Worm (Caenorhabditis elegans): ENCODE data around the gene T08E11.1.
"Not testable (repeated sequence)": the region's sequence is repeated elsewhere in the genome, so short reads cannot be mapped to it uniquely, and the experiment has no call there.

T08E11.1 gene

DNA sequence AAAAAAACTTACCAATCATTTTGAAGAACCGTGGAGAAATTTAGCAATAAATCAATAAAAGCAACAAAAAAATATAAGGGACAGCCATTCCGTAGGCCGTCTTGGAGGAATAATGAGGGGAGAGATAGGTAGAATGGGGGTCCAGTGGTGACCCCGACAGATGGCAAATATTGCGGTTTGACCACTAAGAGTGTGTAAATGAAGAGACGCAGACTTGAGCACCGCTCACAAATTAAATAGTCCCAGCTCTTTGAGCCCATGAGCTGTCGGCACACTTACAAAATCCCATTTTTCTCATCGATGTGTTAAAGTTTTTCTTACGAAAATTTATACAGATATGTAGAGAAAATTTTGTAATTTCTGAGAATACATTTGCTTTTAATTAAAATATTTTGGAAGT is 15.5 kb upstream of the T08E11.1 start, which contains the start of gene fbxa-3:
TSS of gene fbxa-3 (minus strand) at position 101 of the 400 bp plus-strand sequence.
- TF ChIP-seq ama-1 (optimal IDR thresholded peaks at IDR 0.05) (no peak), ceh-36 (tag; optimal IDR thresholded peaks at IDR 0.05) (no peak)

DNA sequence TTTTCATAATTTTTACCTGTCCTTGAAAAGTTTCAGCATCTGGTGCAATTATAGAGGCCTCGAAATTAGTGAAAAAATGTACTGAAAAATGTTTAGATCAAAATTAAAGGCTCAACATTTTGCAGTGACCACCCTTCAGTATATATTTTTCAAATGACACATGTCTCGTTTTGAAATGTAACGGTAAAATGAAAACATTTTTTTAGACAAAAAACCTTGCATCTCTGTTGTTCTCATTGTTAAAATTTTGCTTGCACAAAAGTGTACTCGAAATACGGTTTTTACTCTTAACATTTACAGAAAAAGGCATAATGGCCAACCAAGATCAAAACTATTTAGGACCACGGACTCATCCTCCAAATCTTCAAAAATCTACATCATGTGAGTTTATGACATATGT is 12.0 kb upstream of the T08E11.1 start, which contains the start of gene math-41:
TSS of gene math-41 (plus strand) at position 301 of the 400 bp plus-strand sequence.
- not testable (repeated sequence) for TF ChIP-seq sea-1 (GFP tag; conservative IDR thresholded peaks at IDR 0.05); ceh-36 (tag; optimal IDR thresholded peaks at IDR 0.05); ceh-13 (GFP tag; optimal IDR thresholded peaks at IDR 0.05)

DNA sequence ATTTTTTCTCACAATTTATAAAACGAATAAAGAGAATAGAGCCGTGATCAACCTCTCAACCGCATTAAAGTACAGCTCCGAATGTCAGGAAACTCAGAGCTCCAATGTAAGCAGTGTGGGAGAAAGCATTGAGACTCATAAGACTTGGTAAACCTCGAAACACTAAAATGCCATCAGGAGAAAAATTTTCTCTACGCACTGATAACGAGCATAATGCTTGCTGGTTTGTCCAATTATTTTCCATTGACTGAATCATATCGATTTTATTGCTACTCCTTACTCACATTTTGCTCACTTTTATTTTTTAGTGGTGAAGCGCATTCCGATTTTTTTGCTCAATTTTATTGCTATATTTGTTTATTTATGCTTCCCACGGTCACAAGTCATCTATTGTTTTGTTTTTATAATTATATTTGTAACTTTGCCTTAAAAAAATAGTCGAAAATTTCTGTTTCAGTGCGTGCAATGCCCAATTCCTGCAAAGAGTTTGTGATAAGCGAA is 6.1 kb upstream of the T08E11.1 start, which contains the start of gene math-40:
TSS of gene math-40 (plus strand) at position 451 of the 501 bp plus-strand sequence.
- TF ChIP-seq tra-4 (tag; optimal IDR thresholded peaks at IDR 0.05) (no peak), hmbx-1 (tag; optimal IDR thresholded peaks at IDR 0.05) (no peak), flt-1 (GFP tag; IDR thresholded peaks at IDR 0.05) (no peak), pes-1 (GFP tag; IDR thresholded peaks at IDR 0.05) (no peak)

DNA sequence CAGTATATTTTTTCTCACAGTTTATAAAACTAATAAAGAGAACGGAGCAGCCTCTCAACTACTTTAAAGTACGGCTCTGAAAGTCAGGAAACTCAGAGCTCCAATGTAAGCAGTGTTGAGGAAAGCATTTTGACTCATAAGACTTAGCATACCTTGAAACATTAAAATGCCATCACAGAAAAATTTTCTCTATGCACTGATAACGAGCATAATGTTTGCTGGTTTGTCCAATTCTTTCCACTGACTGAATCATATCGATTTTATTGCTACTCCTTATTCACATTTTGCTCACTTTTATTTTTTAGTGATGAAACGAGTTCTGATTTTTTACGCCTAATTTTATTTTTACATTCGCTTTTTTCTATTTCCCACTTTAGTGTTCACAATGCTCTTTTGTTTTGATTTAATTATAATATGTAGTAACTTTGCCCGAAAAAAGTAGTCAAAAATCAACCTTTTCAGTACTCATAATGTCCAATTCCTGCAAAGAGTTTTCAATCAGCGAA is 4.4 kb upstream of the T08E11.1 start, which contains the start of gene math-39:
TSS of gene math-39 (plus strand) at position 456 of the 506 bp plus-strand sequence.
- no peak for TF ChIP-seq aly-1 (tag; optimal IDR thresholded peaks at IDR 0.05)
- no peak for TF ChIP-seq ceh-36 (tag; optimal IDR thresholded peaks at IDR 0.05)
- TF ChIP-seq ama-1 (optimal IDR thresholded peaks at IDR 0.05), result no peak
- no peak for TF ChIP-seq F13C5.2 (tag; optimal IDR thresholded peaks at IDR 0.05)
- no peak for TF ChIP-seq tbx-11 (GFP tag; IDR thresholded peaks at IDR 0.05)
- no peak for TF ChIP-seq pes-1 (GFP tag; IDR thresholded peaks at IDR 0.05)
- no peak for TF ChIP-seq ets-7 (tag; optimal IDR thresholded peaks at IDR 0.05)
- no peak for TF ChIP-seq sea-1 (GFP tag; conservative IDR thresholded peaks at IDR 0.05)
- no peak for TF ChIP-seq hmg-4 (GFP tag; optimal IDR thresholded peaks at IDR 0.05)

DNA sequence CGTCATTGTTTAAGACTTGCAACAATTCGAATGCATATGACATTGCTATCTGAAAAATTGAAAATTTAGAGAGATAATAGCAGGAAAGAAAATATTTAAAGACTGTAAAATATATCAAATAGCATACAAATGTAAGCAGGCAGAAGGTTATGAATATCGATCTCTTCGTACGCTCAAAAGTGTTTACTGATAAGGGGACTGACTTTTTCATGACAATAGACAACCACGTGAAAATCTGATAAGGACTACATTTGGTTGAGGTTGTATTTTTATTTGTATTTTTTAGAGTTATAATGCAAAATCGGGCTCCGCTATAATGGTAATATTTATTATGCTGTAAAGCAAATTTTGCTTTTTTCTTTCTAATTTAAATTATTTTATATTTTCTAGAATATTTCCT is 6.6 kb downstream of the T08E11.1 start, which contains the start of the genes C52E2.5 and C52E2.4:
TSS of gene C52E2.5 (minus strand) at position 43 of the 400 bp plus-strand sequence.
TSS of gene C52E2.4 (plus strand) at position 252 of the 400 bp plus-strand sequence.
- TF ChIP-seq ama-1 (optimal IDR thresholded peaks at IDR 0.05), result no peak
- TF ChIP-seq tbx-11 (GFP tag; IDR thresholded peaks at IDR 0.05), result no peak
- TF ChIP-seq hmbx-1 (tag; optimal IDR thresholded peaks at IDR 0.05), result no peak
- no peak for TF ChIP-seq flt-1 (GFP tag; IDR thresholded peaks at IDR 0.05)
- no peak for TF ChIP-seq scrt-1 (GFP tag; IDR thresholded peaks at IDR 0.05)
- no peak for TF ChIP-seq hnd-1 (tag; optimal IDR thresholded peaks at IDR 0.05)
- TF ChIP-seq tbx-37 (GFP tag; conservative IDR thresholded peaks at IDR 0.05), result no peak
- TF ChIP-seq pes-1 (GFP tag; IDR thresholded peaks at IDR 0.05), result no peak

DNA sequence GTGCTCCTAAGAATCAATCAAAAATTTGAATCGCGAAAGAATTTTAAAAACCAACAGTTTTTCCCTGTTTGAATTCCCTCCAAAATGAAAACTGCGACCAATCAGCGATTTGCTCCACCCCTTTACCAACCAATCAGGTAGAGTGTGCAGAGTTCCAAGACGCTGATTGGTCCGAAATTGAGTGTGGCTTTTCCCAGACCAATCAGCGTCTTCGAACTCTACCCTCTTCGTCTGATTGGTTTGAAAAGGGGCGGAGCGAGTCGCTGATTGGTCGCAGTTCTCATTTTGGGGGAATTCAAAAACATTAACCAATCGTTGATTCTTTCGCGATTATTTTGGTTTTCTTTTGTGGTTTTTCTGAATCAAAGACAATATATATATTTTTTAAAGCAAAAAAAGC is 8.2 kb downstream of the T08E11.1 start:
- TF ChIP-seq ceh-13 (GFP tag; optimal IDR thresholded peaks at IDR 0.05), result no peak
- TF ChIP-seq tbx-37 (GFP tag; conservative IDR thresholded peaks at IDR 0.05), result no peak
- TF ChIP-seq F13C5.2 (tag; optimal IDR thresholded peaks at IDR 0.05), result no peak

DNA sequence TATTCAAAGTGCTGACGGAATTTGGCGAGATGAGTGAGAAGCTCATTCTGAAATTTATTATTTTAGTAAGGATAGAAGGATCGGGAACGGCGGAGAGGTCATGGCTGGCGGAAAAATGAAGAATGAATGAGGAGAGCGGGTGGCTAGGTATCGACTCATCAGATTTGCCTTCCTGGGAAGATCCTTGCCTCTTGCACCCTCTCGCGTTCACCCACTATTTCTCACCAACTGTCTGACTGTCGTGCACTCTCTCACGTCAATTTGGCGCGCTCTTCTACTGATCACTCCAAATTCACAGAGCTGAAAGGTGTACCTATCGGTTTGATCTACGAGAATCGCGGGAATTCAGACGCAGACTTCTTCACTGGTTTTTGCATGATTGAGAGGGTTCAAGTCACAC is 11.8 kb downstream of the T08E11.1 start, which contains the start of gene fbxb-97:
TSS of gene fbxb-97 (minus strand) at position 53 of the 400 bp plus-strand sequence.
- TF ChIP-seq tbx-37 (GFP tag; conservative IDR thresholded peaks at IDR 0.05) (no peak), tra-4 (tag; optimal IDR thresholded peaks at IDR 0.05) (no peak)

DNA sequence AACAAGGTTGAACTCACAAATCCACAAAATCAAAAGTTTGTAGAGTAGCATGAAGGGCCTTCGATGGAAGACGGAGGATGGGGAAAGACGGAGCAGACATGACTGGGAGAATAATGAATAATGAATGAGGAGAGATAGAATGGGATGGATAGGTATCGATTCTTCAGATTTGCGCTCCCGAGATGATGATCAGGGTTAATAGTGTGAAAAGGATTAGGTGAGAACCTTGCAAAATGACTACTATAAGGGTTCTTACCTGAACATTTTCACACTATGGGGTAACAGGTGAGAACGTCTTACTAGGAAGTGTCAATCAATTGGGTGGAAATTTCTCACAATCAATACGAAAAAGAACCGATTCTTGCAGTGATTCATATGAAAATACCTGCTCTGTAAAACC is 14.0 kb downstream of the T08E11.1 start, which contains the start of gene fbxb-96:
TSS of gene fbxb-96 (minus strand) at position 101 of the 400 bp plus-strand sequence.
- TF ChIP-seq sea-1 (GFP tag; conservative IDR thresholded peaks at IDR 0.05) (no peak), hnd-1 (tag; optimal IDR thresholded peaks at IDR 0.05) (no peak), tbx-37 (GFP tag; conservative IDR thresholded peaks at IDR 0.05) (no peak), B0310.2 (tag; optimal IDR thresholded peaks at IDR 0.05) (no peak), hmg-4 (GFP tag; optimal IDR thresholded peaks at IDR 0.05) (no peak), scrt-1 (GFP tag; IDR thresholded peaks at IDR 0.05) (no peak), ets-7 (tag; optimal IDR thresholded peaks at IDR 0.05) (no peak), F13C5.2 (tag; optimal IDR thresholded peaks at IDR 0.05) (no peak), flt-1 (GFP tag; IDR thresholded peaks at IDR 0.05) (no peak), tra-4 (tag; optimal IDR thresholded peaks at IDR 0.05) (no peak), hmbx-1 (tag; optimal IDR thresholded peaks at IDR 0.05) (no peak), aly-1 (tag; optimal IDR thresholded peaks at IDR 0.05) (no peak), ama-1 (optimal IDR thresholded peaks at IDR 0.05) (no peak), ceh-36 (tag; optimal IDR thresholded peaks at IDR 0.05) (no peak), pes-1 (GFP tag; IDR thresholded peaks at IDR 0.05) (no peak)

DNA sequence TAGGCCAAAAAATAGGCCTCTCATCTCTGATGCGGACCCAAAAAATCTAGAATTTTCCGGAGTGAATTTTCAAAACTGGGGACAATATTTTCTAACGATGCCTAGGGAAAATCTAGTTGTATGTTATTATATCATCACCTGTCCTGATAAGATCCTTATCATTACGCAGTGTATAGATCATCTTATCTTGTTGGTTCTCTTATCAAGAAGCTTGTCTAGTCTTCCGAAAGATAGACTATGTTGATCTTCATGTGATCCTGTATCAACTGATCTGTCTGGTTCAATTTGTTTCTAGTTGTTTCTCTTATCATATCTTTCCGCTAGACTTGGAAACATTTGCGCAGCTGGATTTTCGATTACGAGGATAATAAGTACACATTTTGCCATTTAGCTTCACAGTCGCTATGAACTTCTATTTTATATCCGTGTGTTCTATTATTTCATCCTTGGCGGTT is 14.6 kb downstream of the T08E11.1 start, which contains the start of gene C52E2.3:
TSS of gene C52E2.3 (plus strand) at position 405 of the 455 bp plus-strand sequence.
- TF ChIP-seq hmbx-1 (tag; optimal IDR thresholded peaks at IDR 0.05), result no peak
- TF ChIP-seq pes-1 (GFP tag; IDR thresholded peaks at IDR 0.05), result no peak
- TF ChIP-seq tbx-37 (GFP tag; conservative IDR thresholded peaks at IDR 0.05), result no peak
- TF ChIP-seq tbx-11 (GFP tag; IDR thresholded peaks at IDR 0.05), result no peak
- no peak for TF ChIP-seq tra-4 (tag; optimal IDR thresholded peaks at IDR 0.05)
- TF ChIP-seq hmg-4 (GFP tag; optimal IDR thresholded peaks at IDR 0.05), result no peak
- TF ChIP-seq F13C5.2 (tag; optimal IDR thresholded peaks at IDR 0.05), result no peak
- no peak for TF ChIP-seq hnd-1 (tag; optimal IDR thresholded peaks at IDR 0.05)
- TF ChIP-seq scrt-1 (GFP tag; IDR thresholded peaks at IDR 0.05), result no peak
- no peak for TF ChIP-seq sea-1 (GFP tag; conservative IDR thresholded peaks at IDR 0.05)
- TF ChIP-seq flt-1 (GFP tag; IDR thresholded peaks at IDR 0.05), result no peak

Data from whole organism, early embryonic.